Fruit fly (Drosophila melanogaster) whole organism, pupa: Measurements from ENCODE around the gene GckIII.

Experiments
- CG12605 ChIP-seq: fragments of 200-800 bp; sonication (Bioruptor generic); IDR thresholded peaks from 2 replicates; pipeline ENCODE4 v1.3.6; 2022; ENCODE audit warnings: missing biosample characterization, missing genetic modification characterization
- CG4496 ChIP-seq: fragments of 200-800 bp; sonication (Bioruptor generic); IDR thresholded peaks from 3 replicates; pipeline ENCODE4 v1.3.6; 2022; ENCODE audit warnings: missing biosample characterization, missing genetic modification characterization
- CG8301 ChIP-seq: fragments of 200-800 bp; sonication (Bioruptor generic); optimal IDR thresholded peaks from 2 replicates; lab custom pipeline; 2018; ENCODE audit warnings: missing biosample characterization, mild to moderate bottlenecking, missing genetic modification characterization
- CG9948 ChIP-seq: fragments of 200-800 bp; sonication (Bioruptor generic); optimal IDR thresholded peaks from 2 replicates; lab custom pipeline; 2018; ENCODE audit warnings: missing biosample characterization, mild to moderate bottlenecking, missing genetic modification characterization, moderate library complexity
- D1 ChIP-seq: fragments of 200-800 bp; sonication (Bioruptor generic); optimal IDR thresholded peaks from 2 replicates; lab custom pipeline; 2018; ENCODE audit warnings: missing biosample characterization, mild to moderate bottlenecking, missing genetic modification characterization, moderate library complexity
- EcR ChIP-seq: fragments of 200-800 bp; sonication (Bioruptor generic); optimal IDR thresholded peaks from 3 replicates; lab custom pipeline; 2019; ENCODE audit warnings: missing biosample characterization, missing genetic modification characterization, mild to moderate bottlenecking, moderate library complexity, missing genetic modification reagents
- Ets98B ChIP-seq: fragments of 200-800 bp; sonication (Bioruptor generic); IDR thresholded peaks from 2 replicates; pipeline ENCODE4 v1.3.6; 2022; ENCODE audit warnings: missing biosample characterization, missing genetic modification characterization
- Snoo ChIP-seq: fragments of 200-800 bp; sonication (Bioruptor generic); optimal IDR thresholded peaks from 3 replicates; lab custom pipeline; 2017; ENCODE audit warnings: missing biosample characterization, mild to moderate bottlenecking, missing genetic modification characterization, inconsistent platforms
- fd96Ca ChIP-seq: fragments of 200-800 bp; sonication (Bioruptor generic); IDR thresholded peaks from 3 replicates; pipeline ENCODE4 v1.3.6; 2022; ENCODE audit warnings: missing biosample characterization, missing genetic modification characterization
- gl ChIP-seq: fragments of 200-800 bp; sonication (Bioruptor generic); optimal IDR thresholded peaks from 2 replicates; lab custom pipeline; 2018; ENCODE audit warnings: missing biosample characterization, mild to moderate bottlenecking, missing genetic modification characterization

DNA sequence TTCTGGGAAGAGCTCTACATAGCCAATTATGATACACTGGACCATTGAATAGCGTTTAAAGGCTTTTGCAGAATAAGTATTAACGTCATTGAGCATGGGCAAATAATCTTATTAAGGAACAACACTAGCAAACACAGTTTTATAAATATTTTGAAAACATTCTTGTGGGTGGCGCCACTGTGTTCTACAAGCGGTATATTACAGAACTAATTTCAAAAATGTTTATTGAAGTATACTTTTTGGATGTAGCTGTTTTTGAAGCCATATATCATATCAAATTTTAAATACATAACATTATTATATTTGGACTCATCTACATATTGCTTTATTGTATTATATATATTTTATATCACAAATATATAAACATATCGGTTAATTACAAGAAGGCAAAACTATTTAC lies 23.6 kb downstream of the GckIII start:
- TF ChIP-seq gl (tag; lab: Kevin White, UChicago): no peak
- no peak for TF ChIP-seq CG9948 (tag; lab: Kevin White, UChicago)
- TF ChIP-seq CG12605 (GFP tag; lab: Robert Waterston, UW): no peak
- no peak for TF ChIP-seq EcR (GFP tag; lab: Kevin White, UChicago)
- TF ChIP-seq CG8301 (tag; lab: Kevin White, UChicago): no peak
- TF ChIP-seq CG4496 (GFP tag; lab: Robert Waterston, UW): no peak
- TF ChIP-seq fd96Ca (GFP tag; lab: Robert Waterston, UW): no peak
- no peak for TF ChIP-seq Snoo
- TF ChIP-seq D1 (tag; lab: Kevin White, UChicago): no peak
- TF ChIP-seq Ets98B: no peak
